Fruit fly (Drosophila melanogaster) whole organism, wandering third instar larva: ENCODE data around the gene CG6126.
A peak's percentile ranks its signal among the peaks of the same experiment; 100 is the strongest.

Experiments
- CG32264 ChIP-seq: fragments of 200-800 bp; sonication (Bioruptor generic); optimal IDR thresholded peaks from 2 replicates; lab custom pipeline; 2016; ENCODE audit warnings: missing biosample characterization, missing genetic modification characterization
- CG9705 ChIP-seq: fragments of 200-800 bp; sonication (Bioruptor generic); optimal IDR thresholded peaks from 2 replicates; lab custom pipeline; 2018; ENCODE audit warnings: missing biosample characterization, mild to moderate bottlenecking, missing genetic modification characterization
- Dfd ChIP-seq: fragments of >200 bp; optimal IDR thresholded peaks from 2 replicates; lab custom pipeline; 2017; ENCODE audit warnings: missing biosample characterization, missing genetic modification characterization
- Hr78 ChIP-seq: fragments of >200 bp; optimal IDR thresholded peaks from 2 replicates; lab custom pipeline; 2017; ENCODE audit warnings: missing biosample characterization, missing genetic modification characterization
- Mio ChIP-seq: sonication (Bioruptor generic); optimal IDR thresholded peaks from 2 replicates; lab custom pipeline; 2016; ENCODE audit warnings: missing biosample characterization, missing genetic modification characterization
- Myc ChIP-seq: fragments of >200 bp; optimal IDR thresholded peaks from 2 replicates; lab custom pipeline; 2017
- Sp1 ChIP-seq: fragments of 200-800 bp; sonication (Bioruptor generic); optimal IDR thresholded peaks from 3 replicates; lab custom pipeline; 2019; ENCODE audit warnings: missing biosample characterization, mild to moderate bottlenecking, missing genetic modification characterization, moderate library complexity
- fru ChIP-seq: fragments of 200-800 bp; sonication (Bioruptor generic); optimal IDR thresholded peaks from 3 replicates; lab custom pipeline; 2016; ENCODE audit warnings: missing biosample characterization, mild to moderate bottlenecking, missing genetic modification characterization
- h ChIP-seq: fragments of 200-800 bp; sonication (Bioruptor generic); optimal IDR thresholded peaks from 3 replicates; lab custom pipeline; 2016; ENCODE audit warnings: missing biosample characterization, mild to moderate bottlenecking, missing genetic modification characterization
- lola ChIP-seq: fragments of >200 bp; optimal IDR thresholded peaks from 2 replicates; lab custom pipeline; 2017; ENCODE audit warnings: missing biosample characterization, missing genetic modification characterization
- pan ChIP-seq: fragments of >200 bp; optimal IDR thresholded peaks from 2 replicates; lab custom pipeline; 2017
- psq ChIP-seq: fragments of 200-800 bp; sonication (Bioruptor generic); optimal IDR thresholded peaks from 3 replicates; lab custom pipeline; 2017; ENCODE audit warnings: missing biosample characterization, mild to moderate bottlenecking, missing genetic modification characterization, moderate library complexity
- tai ChIP-seq: sonication (Bioruptor generic); optimal IDR thresholded peaks from 2 replicates; lab custom pipeline; 2016; ENCODE audit warnings: missing biosample characterization, missing genetic modification characterization
- usp ChIP-seq: fragments of >200 bp; optimal IDR thresholded peaks from 2 replicates; lab custom pipeline; 2017; ENCODE audit warnings: missing biosample characterization, missing genetic modification characterization

DNA sequence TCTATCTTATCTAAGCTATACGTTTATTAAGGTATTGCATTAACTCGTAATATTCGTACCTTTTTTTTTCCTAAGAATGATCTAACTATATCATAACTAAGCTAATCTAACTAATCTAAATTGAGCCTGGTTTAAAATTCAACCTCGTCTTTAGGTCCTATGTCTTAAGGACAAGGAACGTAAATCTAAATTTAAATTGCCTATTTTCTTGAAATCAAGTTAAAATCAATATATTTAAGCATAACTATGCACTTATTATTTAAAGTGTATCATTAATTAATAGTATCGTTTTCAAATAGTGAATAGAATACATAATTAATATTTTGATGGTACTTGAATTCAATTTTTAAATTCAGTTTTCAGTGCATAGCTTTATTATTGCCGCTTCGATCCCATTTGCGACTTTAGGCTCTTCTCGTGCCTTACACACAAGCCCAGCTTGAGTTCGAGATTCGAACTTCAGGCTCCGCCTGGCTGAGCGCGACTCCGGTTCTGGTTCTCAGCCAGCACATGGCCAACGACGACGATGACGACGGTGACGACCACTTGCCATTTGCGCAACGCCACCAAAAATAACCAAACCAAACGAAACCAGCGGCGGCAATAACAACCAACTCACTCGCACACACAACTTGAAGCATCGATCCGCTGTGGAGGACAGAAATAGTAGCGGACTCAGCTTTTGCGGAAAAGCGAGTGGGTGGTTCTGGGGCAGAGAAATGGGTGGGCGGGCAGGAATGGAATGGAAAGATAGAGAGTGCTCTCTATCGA lies 8.1 kb upstream of the CG6126 start:
- no peak for TF ChIP-seq Dfd
- no peak for TF ChIP-seq fru
- no peak for TF ChIP-seq usp (GFP tag; lab: Kevin White, UChicago)
- no peak for TF ChIP-seq Mio (GFP tag; lab: Kevin White, UChicago)
- TF ChIP-seq Hr78 (GFP tag; lab: Kevin White, UChicago), result no peak
- TF ChIP-seq CG9705 (GFP tag; lab: Kevin White, UChicago), result no peak
- no peak for TF ChIP-seq psq (GFP tag; lab: Kevin White, UChicago)
- peak; percentile 21 for TF ChIP-seq tai (GFP tag; lab: Kevin White, UChicago)
- no peak for TF ChIP-seq pan (lab: Kevin White, UChicago)
- no peak for TF ChIP-seq h (GFP tag; lab: Kevin White, UChicago)
- no peak for TF ChIP-seq lola
- TF ChIP-seq Myc (lab: Kevin White, UChicago), result no peak
- TF ChIP-seq CG32264 (GFP tag; lab: Kevin White, UChicago), result no peak
- TF ChIP-seq Sp1 (GFP tag; lab: Kevin White, UChicago), result no peak
